Worm (Caenorhabditis elegans) whole organism, L1 larva: Measurements from ENCODE around the gene ZC196.4.

Source experiments
- C16A3.4 ChIP-seq: fragments of 150-350 bp; optimal IDR thresholded peaks from 2 replicates; lab custom pipeline; 2014; ENCODE audit warnings: missing biosample characterization, missing genetic modification characterization
- Y116A8C.19 ChIP-seq: sonication (generic microtip); optimal IDR thresholded peaks from 2 replicates; lab custom pipeline; 2016; ENCODE audit warnings: missing compliant biosample characterization, missing genetic modification characterization, borderline replicate concordance
- ama-1 ChIP-seq: fragments of 150-350 bp; optimal IDR thresholded peaks from 2 replicates; lab custom pipeline; 2014
- ceh-8 ChIP-seq: fragments of 200-800 bp; sonication (Bioruptor generic); optimal IDR thresholded peaks from 2 replicates; lab custom pipeline; 2018; ENCODE audit warnings: mild to moderate bottlenecking, missing genetic modification characterization, moderate library complexity, missing compliant biosample characterization
- dpl-1 ChIP-seq, 3 experiments: fragments of 150-350 bp in 2 of 3; sonication (generic microtip) in 1 of 3; optimal IDR thresholded peaks; 2 replicates each; lab custom pipeline; 2014 to 2017; ENCODE audit warnings: missing biosample characterization in 3 of 3, missing genetic modification characterization in 3 of 3, missing genetic modification reagents in 3 of 3
- efl-1 ChIP-seq, 4 experiments: fragments of 150-350 bp; optimal IDR thresholded peaks in 3 of 4; peaks in 1 of 4; 1 replicate in 1 of 4; 2 replicates in 3 of 4; lab custom pipeline; 2014; ENCODE audit warnings: missing biosample characterization in 2 of 4, missing genetic modification characterization in 2 of 4, missing genetic modification reagents in 2 of 4
- elt-2 ChIP-seq: sonication (generic microtip); optimal IDR thresholded peaks from 2 replicates; lab custom pipeline; 2016; ENCODE audit warnings: missing genetic modification characterization, mild to moderate bottlenecking, inconsistent platforms, missing compliant biosample characterization, missing genetic modification reagents
- fos-1 ChIP-seq: fragments of 150-350 bp; optimal IDR thresholded peaks from 2 replicates; lab custom pipeline; 2014; ENCODE audit warnings: missing biosample characterization, missing genetic modification characterization
- grh-1 ChIP-seq: fragments of 200-800 bp; sonication (Bioruptor generic); IDR thresholded peaks from 2 replicates; pipeline ENCODE4 v1.3.6; 2022; ENCODE audit warnings: missing genetic modification reagents, missing genetic modification characterization, missing compliant biosample characterization
- hlh-4 ChIP-seq: sonication (generic microtip); optimal IDR thresholded peaks from 2 replicates; lab custom pipeline; 2016; ENCODE audit warnings: mild to moderate bottlenecking, missing genetic modification characterization, missing compliant biosample characterization
- hpl-2 ChIP-seq: fragments of 150-350 bp; optimal IDR thresholded peaks from 2 replicates; lab custom pipeline; 2014; ENCODE audit warnings: missing biosample characterization, missing genetic modification reagents, missing genetic modification characterization
- isw-1 ChIP-seq: fragments of 200-800 bp; sonication (Bioruptor generic); IDR thresholded peaks from 2 replicates; pipeline ENCODE4 v1.3.6; 2022; ENCODE audit warnings: missing genetic modification characterization, missing compliant biosample characterization
- jun-1 ChIP-seq: fragments of 150-350 bp; optimal IDR thresholded peaks from 2 replicates; lab custom pipeline; 2014; ENCODE audit warnings: missing biosample characterization, missing genetic modification reagents, missing genetic modification characterization
- lin-14 ChIP-seq: fragments of 200-800 bp; sonication (Bioruptor generic); optimal IDR thresholded peaks from 2 replicates; lab custom pipeline; 2018; ENCODE audit warnings: mild to moderate bottlenecking, missing genetic modification characterization, moderate library complexity, missing compliant biosample characterization
- lin-35 ChIP-seq, 2 experiments: fragments of 150-350 bp; optimal IDR thresholded peaks; 2 replicates each; lab custom pipeline; 2014; ENCODE audit warnings: missing biosample characterization in 2 of 2, missing genetic modification characterization in 2 of 2, missing genetic modification reagents in 2 of 2
- lir-3 ChIP-seq: sonication (generic microtip); optimal IDR thresholded peaks from 2 replicates; lab custom pipeline; 2016; ENCODE audit warnings: mild to moderate bottlenecking, missing genetic modification characterization, moderate library complexity, missing compliant biosample characterization; ENCODE audit not compliant: poor library complexity
- lsy-2 ChIP-seq, 2 experiments: fragments of 150-350 bp; optimal IDR thresholded peaks; 2 replicates each; lab custom pipeline; 2014; ENCODE audit warnings: missing biosample characterization in 2 of 2, missing genetic modification characterization in 2 of 2
- mab-9 ChIP-seq: fragments of 200-800 bp; sonication (Bioruptor generic); IDR thresholded peaks from 2 replicates; pipeline ENCODE4 v1.3.6; 2022; ENCODE audit warnings: missing genetic modification reagents, missing genetic modification characterization, missing compliant biosample characterization
- mdl-1 ChIP-seq, 2 experiments: fragments of 150-350 bp; optimal IDR thresholded peaks; 2 replicates each; lab custom pipeline; 2014 to 2017; ENCODE audit warnings: missing biosample characterization in 2 of 2, missing genetic modification characterization in 2 of 2, inconsistent platforms in 1 of 2
- nhr-19 ChIP-seq: fragments of 200-800 bp; sonication (Bioruptor generic); conservative IDR thresholded peaks from 2 replicates; pipeline ENCODE4 v1.3.6; 2022; ENCODE audit warnings: missing genetic modification characterization, missing compliant biosample characterization
- nhr-20 ChIP-seq: sonication (generic microtip); optimal IDR thresholded peaks from 2 replicates; lab custom pipeline; 2016; ENCODE audit warnings: mild to moderate bottlenecking, missing genetic modification characterization, missing compliant biosample characterization
- nhr-28 ChIP-seq: fragments of 150-350 bp; optimal IDR thresholded peaks from 2 replicates; lab custom pipeline; 2014; ENCODE audit warnings: missing biosample characterization, missing genetic modification characterization
- nhr-47 ChIP-seq: sonication (generic microtip); optimal IDR thresholded peaks from 2 replicates; lab custom pipeline; 2016; ENCODE audit warnings: mild to moderate bottlenecking, missing genetic modification characterization, moderate library complexity, missing compliant biosample characterization
- nhr-71 ChIP-seq: sonication (generic microtip); optimal IDR thresholded peaks from 2 replicates; lab custom pipeline; 2016; ENCODE audit warnings: mild to moderate bottlenecking, missing genetic modification characterization, moderate library complexity, missing compliant biosample characterization
- nhr-90 ChIP-seq: sonication (generic microtip); optimal IDR thresholded peaks from 2 replicates; lab custom pipeline; 2016; ENCODE audit warnings: mild to moderate bottlenecking, missing genetic modification characterization, missing compliant biosample characterization; ENCODE audit not compliant: poor library complexity
- pag-3 ChIP-seq: sonication (generic microtip); optimal IDR thresholded peaks from 2 replicates; lab custom pipeline; 2017; ENCODE audit warnings: missing genetic modification characterization, mild to moderate bottlenecking, missing compliant biosample characterization, antibody characterized with exemption, borderline replicate concordance; ENCODE audit not compliant: insufficient read depth
- pax-3 ChIP-seq: fragments of 200-800 bp; sonication (Bioruptor generic); optimal IDR thresholded peaks from 2 replicates; lab custom pipeline; 2018; ENCODE audit warnings: mild to moderate bottlenecking, missing genetic modification characterization, moderate library complexity, missing compliant biosample characterization
- pqm-1 ChIP-seq: sonication (generic microtip); optimal IDR thresholded peaks from 3 replicates; lab custom pipeline; 2017; ENCODE audit warnings: missing biosample characterization, missing genetic modification characterization
- rnt-1 ChIP-seq: sonication (generic microtip); optimal IDR thresholded peaks from 2 replicates; lab custom pipeline; 2016; ENCODE audit warnings: mild to moderate bottlenecking, missing genetic modification characterization, moderate library complexity, missing compliant biosample characterization
- tlp-1 ChIP-seq: fragments of 150-350 bp; optimal IDR thresholded peaks from 2 replicates; lab custom pipeline; 2014; ENCODE audit warnings: missing biosample characterization, missing genetic modification characterization
- unc-86 ChIP-seq: sonication (generic microtip); optimal IDR thresholded peaks from 2 replicates; lab custom pipeline; 2016; ENCODE audit warnings: missing genetic modification characterization, missing compliant biosample characterization
- vab-15 ChIP-seq: sonication (generic microtip); optimal IDR thresholded peaks from 2 replicates; lab custom pipeline; 2017; ENCODE audit warnings: missing genotype, mild to moderate bottlenecking, missing genetic modification characterization, missing compliant biosample characterization
- zip-4 ChIP-seq: fragments of 200-800 bp; sonication (Bioruptor generic); optimal IDR thresholded peaks from 2 replicates; lab custom pipeline; 2018; ENCODE audit warnings: mild to moderate bottlenecking, missing genetic modification characterization, moderate library complexity, missing compliant biosample characterization
- ztf-11 ChIP-seq, 2 experiments: sonication (generic microtip); optimal IDR thresholded peaks; 2 replicates each; lab custom pipeline; 2016 to 2017; ENCODE audit warnings: missing genetic modification characterization in 2 of 2, missing biosample characterization in 1 of 2, missing compliant biosample characterization in 1 of 2

ZC196.4 gene

ce11 chrV:8767041-8767440 lies 34.1 kb downstream of the ZC196.4 start:
- TF ChIP-seq unc-86 (tag; lab: Kevin White, UChicago) (peak; percentile 49), efl-1 (optimal IDR thresholded peaks at IDR 0.05; lab: Kevin White, UChicago) (no peak), efl-1 (GFP tag; optimal IDR thresholded peaks at IDR 0.05 in 1 of 2; lab: Kevin White, UChicago) (peak in 1 of 2 experiments; percentile 7), rnt-1 (tag; lab: Kevin White, UChicago) (no peak), ztf-11 (tag; optimal IDR thresholded peaks at IDR 0.05; lab: Kevin White, UChicago) (no peak), mab-9 (GFP tag; lab: Robert Waterston, UW) (no peak)

ce11 chrV:8767493-8767892 lies 34.6 kb downstream of the ZC196.4 start:
- TF ChIP-seq fos-1 (tag; lab: Kevin White, UChicago) (no peak), elt-2 (tag; lab: Kevin White, UChicago) (peak; percentile 91)

DNA sequence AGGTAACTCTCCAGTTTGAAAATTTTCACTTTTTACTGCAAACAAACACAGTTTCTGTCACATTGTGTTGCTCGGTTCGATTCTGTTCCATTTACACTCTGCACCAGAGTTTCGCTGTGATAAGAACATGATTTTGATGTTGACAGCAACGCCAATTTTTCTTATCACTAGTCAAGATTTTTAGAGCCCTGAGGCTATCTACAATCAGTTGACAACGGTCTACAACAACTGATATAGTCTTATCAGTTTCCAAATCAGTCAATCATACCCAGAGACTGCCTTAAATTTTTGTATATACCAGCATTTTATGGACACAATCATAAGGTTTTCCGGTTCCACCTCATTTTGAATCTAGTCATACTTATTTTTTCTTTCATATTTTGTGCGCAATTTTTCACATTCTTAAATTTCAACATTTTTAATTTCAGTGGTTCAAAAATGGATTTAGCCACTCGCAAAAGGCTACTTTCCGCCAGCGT lies 35.6 kb downstream of the ZC196.4 start, which contains the start of gene B0507.3:
Gene B0507.3 (plus strand): TSS at position 429 of the 479 bp plus-strand sequence.
- TF ChIP-seq pax-3 (tag; lab: Kevin White, UChicago) (peak; percentile 13), mdl-1 (tag; optimal IDR thresholded peaks at IDR 0.05; lab: Kevin White, UChicago) (peak in 1 of 2 experiments; percentile 20), nhr-19 (GFP tag; lab: Robert Waterston, UW) (no peak), lir-3 (no peak), lin-14 (peak; percentile 40), nhr-28 (tag; lab: Kevin White, UChicago) (no peak), nhr-90 (tag; lab: Kevin White, UChicago) (peak; percentile 34), mab-9 (GFP tag; lab: Robert Waterston, UW) (no peak), tlp-1 (tag; lab: Kevin White, UChicago) (peak; percentile 86), ztf-11 (tag; optimal IDR thresholded peaks at IDR 0.05; lab: Kevin White, UChicago) (no peak), hpl-2 (GFP tag; lab: Kevin White, UChicago) (no peak), rnt-1 (tag; lab: Kevin White, UChicago) (no peak), pqm-1 (tag; lab: Kevin White, UChicago) (peak; percentile 96), hlh-4 (tag; lab: Kevin White, UChicago) (no peak), zip-4 (GFP tag; lab: Kevin White, UChicago) (no peak), elt-2 (tag; lab: Kevin White, UChicago) (peak; percentile 100), nhr-71 (tag; lab: Kevin White, UChicago) (peak; percentile 29), grh-1 (GFP tag; lab: Robert Waterston, UW) (no peak), C16A3.4 (tag; lab: Kevin White, UChicago) (no peak), dpl-1 (GFP tag; optimal IDR thresholded peaks at IDR 0.05; lab: Kevin White, UChicago) (no peak), nhr-47 (tag; lab: Kevin White, UChicago) (no peak), vab-15 (tag; lab: Kevin White, UChicago) (no peak), isw-1 (GFP tag; lab: Robert Waterston, UW) (no peak), jun-1 (tag; lab: Kevin White, UChicago) (peak; percentile 76), Y116A8C.19 (tag; lab: Kevin White, UChicago) (no peak), ceh-8 (GFP tag; lab: Kevin White, UChicago) (no peak), lin-35 (GFP tag; optimal IDR thresholded peaks at IDR 0.05; lab: Kevin White, UChicago) (peak in 1 of 2 experiments; percentile 68), ama-1 (lab: Kevin White, UChicago) (no peak), pag-3 (tag; lab: Kevin White, UChicago) (no peak), lsy-2 (tag; optimal IDR thresholded peaks at IDR 0.05; lab: Kevin White, UChicago) (peak in 1 of 2 experiments; percentile 21), nhr-20 (tag; lab: Kevin White, UChicago) (peak; percentile 15)
